Worm (Caenorhabditis elegans): ENCODE results near the gene sdz-6.

DNA sequence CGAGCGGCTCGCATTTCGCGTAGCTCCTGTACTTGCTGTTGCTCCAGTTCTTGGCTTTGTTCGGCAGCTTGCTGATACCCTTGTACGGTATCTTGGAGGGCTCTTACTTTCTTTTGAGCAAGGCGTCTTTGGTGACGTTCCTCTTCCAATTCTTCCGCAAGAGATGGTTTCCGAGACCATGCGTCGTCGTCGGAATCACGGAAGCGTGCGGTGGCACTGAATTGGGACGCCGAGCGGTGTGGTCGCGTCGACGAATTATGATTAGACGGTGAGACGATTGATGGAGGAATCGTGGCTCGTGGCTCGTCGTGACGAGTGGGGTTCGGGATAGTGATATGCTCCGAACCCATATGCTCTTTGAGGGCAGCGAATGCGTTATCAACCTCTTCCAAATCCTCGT is 44.1 kb upstream of the sdz-6 start:
- TF ChIP-seq mef-2 (tag; optimal IDR thresholded peaks at IDR 0.05) = no peak
- TF ChIP-seq unc-130 (tag; optimal IDR thresholded peaks at IDR 0.05) = no peak
- TF ChIP-seq lin-15B (tag; optimal IDR thresholded peaks at IDR 0.05) = no peak
- no peak for TF ChIP-seq lin-39 (tag; optimal IDR thresholded peaks at IDR 0.05)
- no peak for TF ChIP-seq snpc-4 (tag; optimal IDR thresholded peaks at IDR 0.05)
- TF ChIP-seq nhr-237 (tag; optimal IDR thresholded peaks at IDR 0.05) = no peak
- no peak for TF ChIP-seq unc-62 (GFP tag; optimal IDR thresholded peaks at IDR 0.05)
- no peak for TF ChIP-seq jun-1 (tag; optimal IDR thresholded peaks at IDR 0.05)
